Worm (Caenorhabditis elegans): Measurements from ENCODE around the gene syx-5.

The syx-5 gene

ce11 chrV:11803518-11803994 lies 38.9 kb downstream of the syx-5 start (continued):
- TF ChIP-seq F49E8.2 (tag; optimal IDR thresholded peaks at IDR 0.05; ENCODE audit: borderline replicate concordance) = no peak
- no peak for TF ChIP-seq unc-62 (GFP tag; optimal IDR thresholded peaks at IDR 0.05 in 1 of 2)
- no peak for TF ChIP-seq unc-62 (tag; optimal IDR thresholded peaks at IDR 0.05)
- no peak for TF ChIP-seq arid-1 (GFP tag; conservative IDR thresholded peaks at IDR 0.05)
- no peak for TF ChIP-seq mdt-29 (GFP tag; IDR thresholded peaks at IDR 0.05)
- no peak for TF ChIP-seq T20F7.1 (GFP tag; optimal IDR thresholded peaks at IDR 0.05)
- TF ChIP-seq Y105C5A.15 (GFP tag; IDR thresholded peaks at IDR 0.05) = no peak
- TF ChIP-seq hlh-30 (tag; optimal IDR thresholded peaks at IDR 0.05; ENCODE audit: insufficient read depth) = peak; percentile 72
- no peak for TF ChIP-seq saeg-2 (GFP tag; IDR thresholded peaks at IDR 0.05)
- no peak for TF ChIP-seq zip-2 (tag; optimal IDR thresholded peaks at IDR 0.05)
- TF ChIP-seq ceh-28 (tag; optimal IDR thresholded peaks at IDR 0.05) = no peak
- no peak for TF ChIP-seq spr-1 (tag; optimal IDR thresholded peaks at IDR 0.05)
- TF ChIP-seq madf-5 (GFP tag; IDR thresholded peaks at IDR 0.05) = no peak
- TF ChIP-seq ceh-32 (tag; optimal IDR thresholded peaks at IDR 0.05; ENCODE audit: poor library complexity) = no peak
- TF ChIP-seq nhr-77 (tag; optimal IDR thresholded peaks at IDR 0.05) = no peak
- TF ChIP-seq lin-13 (GFP tag; optimal IDR thresholded peaks at IDR 0.05) = no peak
- TF ChIP-seq dve-1 (tag; optimal IDR thresholded peaks at IDR 0.05; ENCODE audit: insufficient read depth) = peak; percentile 28
- TF ChIP-seq daf-16 (GFP tag; optimal IDR thresholded peaks at IDR 0.05) = no peak
- no peak for TF ChIP-seq daf-16 (tag; optimal IDR thresholded peaks at IDR 0.05)
- TF ChIP-seq nhr-111 (GFP tag; optimal IDR thresholded peaks at IDR 0.05) = no peak

- no peak for TF ChIP-seq F37D6.2 (tag; optimal IDR thresholded peaks at IDR 0.05)
- TF ChIP-seq aha-1 (tag) = peak; percentile 77
These were observed 45.2 kb downstream of the syx-5 start for ce11 chrV:11809935-11810334.

ce11 chrV:11811921-11812320 lies 47.2 kb downstream of the syx-5 start, which contains the start of gene D2023.3:
Gene D2023.3 (minus strand): TSS chrV:11812021.
- TF ChIP-seq unc-62 (GFP tag; optimal IDR thresholded peaks at IDR 0.05 in 1 of 2) (peak in 1 of 2 experiments; percentile 72), unc-62 (tag; optimal IDR thresholded peaks at IDR 0.05) (no peak), zip-2 (tag; optimal IDR thresholded peaks at IDR 0.05) (no peak)

ce11 chrV:11815566-11815965 lies 50.9 kb downstream of the syx-5 start:
- TF ChIP-seq ZK546.5 (tag; optimal IDR thresholded peaks at IDR 0.05) (no peak), snpc-4 (tag; optimal IDR thresholded peaks at IDR 0.05) (no peak), Y5F2A.4 (GFP tag; optimal IDR thresholded peaks at IDR 0.05) (no peak), php-3 (GFP tag; IDR thresholded peaks at IDR 0.05) (no peak), nhr-25 (tag; optimal IDR thresholded peaks at IDR 0.05; ENCODE audit: borderline replicate concordance, insufficient read depth) (no peak), dmd-8 (GFP tag; IDR thresholded peaks at IDR 0.05) (no peak), dpl-1 (GFP tag; optimal IDR thresholded peaks at IDR 0.05) (no peak), F37D6.2 (tag; optimal IDR thresholded peaks at IDR 0.05) (no peak), mes-2 (tag; optimal IDR thresholded peaks at IDR 0.05; ENCODE audit: poor library complexity, severe bottlenecking) (no peak), fkh-10 (GFP tag; optimal IDR thresholded peaks at IDR 0.05) (no peak), lin-1 (GFP tag; IDR thresholded peaks at IDR 0.05) (no peak), jun-1 (tag; optimal IDR thresholded peaks at IDR 0.05) (no peak), ceh-32 (tag; optimal IDR thresholded peaks at IDR 0.05; ENCODE audit: poor library complexity) (no peak), vab-7 (GFP tag; IDR thresholded peaks at IDR 0.05) (no peak), zfp-2 (tag; optimal IDR thresholded peaks at IDR 0.05) (no peak), lir-3 (tag; optimal IDR thresholded peaks at IDR 0.05) (no peak), lin-15B (tag; optimal IDR thresholded peaks at IDR 0.05) (no peak), hif-1 (tag; optimal IDR thresholded peaks at IDR 0.05) (no peak)
